Worm (Caenorhabditis elegans) whole organism, late embryonic: Measurements from ENCODE around the gene srh-149.

Source experiments
- C08G9.2 ChIP-seq: sonication (generic microtip); optimal IDR thresholded peaks from 2 replicates; lab custom pipeline; 2016; ENCODE audit warnings: mild to moderate bottlenecking, missing genetic modification characterization, moderate library complexity, missing compliant biosample characterization
- C38D4.7 ChIP-seq: fragments of 200-800 bp; sonication (Bioruptor generic); optimal IDR thresholded peaks from 2 replicates; lab custom pipeline; 2018; ENCODE audit warnings: mild to moderate bottlenecking, missing genetic modification characterization, moderate library complexity, missing compliant biosample characterization
- F13H6.1 ChIP-seq: sonication (generic microtip); optimal IDR thresholded peaks from 2 replicates; lab custom pipeline; 2016; ENCODE audit warnings: missing genetic modification characterization, missing compliant biosample characterization
- K09A11.1 ChIP-seq: sonication (generic microtip); optimal IDR thresholded peaks from 2 replicates; lab custom pipeline; 2017; ENCODE audit warnings: antibody characterized with exemption, mild to moderate bottlenecking, missing genetic modification characterization, missing compliant biosample characterization; ENCODE audit not compliant: insufficient read depth
- ahr-1 ChIP-seq: sonication (generic microtip); optimal IDR thresholded peaks from 2 replicates; lab custom pipeline; 2016; ENCODE audit warnings: missing genetic modification characterization, missing compliant biosample characterization
- ceh-19 ChIP-seq: fragments of 200-800 bp; sonication (Bioruptor generic); optimal IDR thresholded peaks from 2 replicates; lab custom pipeline; 2018; ENCODE audit warnings: mild to moderate bottlenecking, missing genetic modification characterization, missing compliant biosample characterization
- ceh-24 ChIP-seq: sonication (generic microtip); optimal IDR thresholded peaks from 2 replicates; lab custom pipeline; 2016; ENCODE audit warnings: mild to moderate bottlenecking, missing genetic modification characterization, missing compliant biosample characterization
- ceh-34 ChIP-seq: sonication (generic microtip); optimal IDR thresholded peaks from 2 replicates; lab custom pipeline; 2016; ENCODE audit warnings: mild to moderate bottlenecking, missing genetic modification characterization, missing compliant biosample characterization
- ceh-6 ChIP-seq: fragments of 200-800 bp; sonication (Bioruptor generic); optimal IDR thresholded peaks from 2 replicates; lab custom pipeline; 2018; ENCODE audit warnings: mild to moderate bottlenecking, missing genetic modification characterization, missing compliant biosample characterization
- che-1 ChIP-seq: sonication (generic microtip); optimal IDR thresholded peaks from 2 replicates; lab custom pipeline; 2016; ENCODE audit warnings: mild to moderate bottlenecking, missing genetic modification characterization, missing compliant biosample characterization
- dve-1 ChIP-seq: sonication (generic microtip); optimal IDR thresholded peaks from 2 replicates; lab custom pipeline; 2017; ENCODE audit warnings: antibody characterized with exemption, mild to moderate bottlenecking, missing genetic modification characterization, missing compliant biosample characterization
- elt-2 ChIP-seq: sonication (generic microtip); optimal IDR thresholded peaks from 2 replicates; lab custom pipeline; 2016; ENCODE audit warnings: missing genetic modification reagents, missing genetic modification characterization, missing compliant biosample characterization
- fkh-10 ChIP-seq: fragments of 150-350 bp; optimal IDR thresholded peaks from 2 replicates; lab custom pipeline; 2014; ENCODE audit warnings: missing biosample characterization, missing genetic modification reagents, missing genetic modification characterization
- gmeb-2 ChIP-seq: sonication (generic microtip); optimal IDR thresholded peaks from 2 replicates; lab custom pipeline; 2016; ENCODE audit warnings: missing genetic modification characterization, inconsistent platforms, missing compliant biosample characterization
- hlh-13 ChIP-seq: fragments of 200-800 bp; sonication (Bioruptor generic); optimal IDR thresholded peaks from 2 replicates; lab custom pipeline; 2018; ENCODE audit warnings: mild to moderate bottlenecking, missing genetic modification characterization, missing compliant biosample characterization
- hlh-30 ChIP-seq: sonication (generic microtip); optimal IDR thresholded peaks from 2 replicates; lab custom pipeline; 2017; ENCODE audit warnings: antibody characterized with exemption, missing genetic modification characterization, missing compliant biosample characterization; ENCODE audit not compliant: insufficient read depth
- hlh-6 ChIP-seq: sonication (generic microtip); optimal IDR thresholded peaks from 2 replicates; lab custom pipeline; 2016; ENCODE audit warnings: missing genotype, missing genetic modification characterization, missing compliant biosample characterization
- hlh-8 ChIP-seq: sonication (generic microtip); optimal IDR thresholded peaks from 2 replicates; lab custom pipeline; 2016; ENCODE audit warnings: missing genotype, missing genetic modification characterization, missing compliant biosample characterization
- odd-2 ChIP-seq: sonication (generic microtip); optimal IDR thresholded peaks from 2 replicates; lab custom pipeline; 2017; ENCODE audit warnings: antibody characterized with exemption, mild to moderate bottlenecking, missing genetic modification characterization, missing compliant biosample characterization
- pag-3 ChIP-seq: sonication (generic microtip); optimal IDR thresholded peaks from 2 replicates; lab custom pipeline; 2016; ENCODE audit warnings: missing compliant biosample characterization, missing genetic modification characterization, borderline replicate concordance
- pat-9 ChIP-seq: fragments of 200-800 bp; sonication (Bioruptor generic); optimal IDR thresholded peaks from 2 replicates; lab custom pipeline; 2018; ENCODE audit warnings: mild to moderate bottlenecking, missing genetic modification characterization, moderate library complexity, missing compliant biosample characterization
- pax-1 ChIP-seq: fragments of 150-350 bp; optimal IDR thresholded peaks from 2 replicates; lab custom pipeline; 2014; ENCODE audit warnings: missing biosample characterization, missing genetic modification characterization
- sdc-2 ChIP-seq: sonication (generic microtip); optimal IDR thresholded peaks from 2 replicates; lab custom pipeline; 2016; ENCODE audit warnings: missing genotype, missing genetic modification characterization, missing compliant biosample characterization
- sox-2 ChIP-seq: fragments of 200-800 bp; sonication (Bioruptor generic); IDR thresholded peaks from 2 replicates; pipeline ENCODE4 v1.3.6; 2022; ENCODE audit warnings: missing genetic modification reagents, missing genetic modification characterization, missing compliant biosample characterization
- sox-4 ChIP-seq: sonication (generic microtip); optimal IDR thresholded peaks from 2 replicates; lab custom pipeline; 2017; ENCODE audit warnings: mild to moderate bottlenecking, missing genetic modification characterization, inconsistent platforms, missing compliant biosample characterization
- syd-9 ChIP-seq: sonication (generic microtip); optimal IDR thresholded peaks from 2 replicates; lab custom pipeline; 2016; ENCODE audit warnings: mild to moderate bottlenecking, missing genetic modification characterization, moderate library complexity, missing compliant biosample characterization
- tbx-7 ChIP-seq: sonication (generic microtip); optimal IDR thresholded peaks from 2 replicates; lab custom pipeline; 2016; ENCODE audit warnings: missing genotype, missing genetic modification characterization, missing compliant biosample characterization
- ttx-3 ChIP-seq: sonication (generic microtip); optimal IDR thresholded peaks from 2 replicates; lab custom pipeline; 2016; ENCODE audit warnings: missing genetic modification reagents, missing genetic modification characterization, missing compliant biosample characterization
- unc-3 ChIP-seq, 2 experiments: fragments of 200-800 bp in 1 of 2; sonication (Bioruptor generic) in 1 of 2; sonication (generic microtip) in 1 of 2; conservative IDR thresholded peaks in 1 of 2; optimal IDR thresholded peaks in 1 of 2; 2 replicates each; pipeline versions ENCODE4 v1.3.6 to Lab custom; 2016 to 2022; ENCODE audit warnings: missing compliant biosample characterization in 2 of 2, missing genetic modification characterization in 2 of 2, missing genetic modification reagents in 1 of 2
- unc-42 ChIP-seq: sonication (generic microtip); optimal IDR thresholded peaks from 2 replicates; lab custom pipeline; 2016; ENCODE audit warnings: missing genotype, missing genetic modification characterization, missing compliant biosample characterization
- unc-55 ChIP-seq: sonication (generic microtip); optimal IDR thresholded peaks from 2 replicates; lab custom pipeline; 2017; ENCODE audit warnings: missing biosample characterization, missing genetic modification reagents, missing genetic modification characterization
- unc-86 ChIP-seq: sonication (generic microtip); optimal IDR thresholded peaks from 2 replicates; lab custom pipeline; 2016; ENCODE audit warnings: missing genetic modification characterization, missing compliant biosample characterization

The srh-149 gene

ce11 chrV:15884698-15885097 lies 43.7 kb upstream of the srh-149 start, which contains the start of gene oac-42:
Gene oac-42, minus strand, starts transcription at chrV:15884798.
- TF ChIP-seq pag-3 (tag; lab: Kevin White, UChicago) (no peak), sdc-2 (tag; lab: Kevin White, UChicago) (no peak), unc-86 (tag; lab: Kevin White, UChicago) (no peak), dve-1 (tag; lab: Kevin White, UChicago) (no peak), hlh-13 (GFP tag; lab: Kevin White, UChicago) (no peak), ceh-19 (no peak), C08G9.2 (tag; lab: Kevin White, UChicago) (no peak), fkh-10 (GFP tag; lab: Kevin White, UChicago) (no peak), unc-55 (GFP tag; lab: Kevin White, UChicago) (no peak), hlh-6 (tag; lab: Kevin White, UChicago) (no peak), ceh-34 (no peak), hlh-8 (no peak), K09A11.1 (tag; lab: Kevin White, UChicago) (no peak), gmeb-2 (tag; lab: Kevin White, UChicago) (no peak), ahr-1 (tag; lab: Kevin White, UChicago) (no peak), sox-2 (GFP tag; lab: Robert Waterston, UW) (no peak), pat-9 (no peak)

ce11 chrV:15880705-15881104 lies 39.7 kb upstream of the srh-149 start:
- no peak for TF ChIP-seq hlh-6 (tag; lab: Kevin White, UChicago)
- peak; percentile 32 for TF ChIP-seq elt-2 (tag; lab: Kevin White, UChicago)

- TF ChIP-seq ahr-1 (tag; lab: Kevin White, UChicago) (no peak), hlh-30 (tag; lab: Kevin White, UChicago) (no peak), ceh-24 (tag; lab: Kevin White, UChicago) (no peak), pax-1 (tag; lab: Kevin White, UChicago) (no peak), hlh-6 (tag; lab: Kevin White, UChicago) (no peak), gmeb-2 (tag; lab: Kevin White, UChicago) (no peak), unc-42 (tag; lab: Kevin White, UChicago) (no peak), C38D4.7 (GFP tag; lab: Kevin White, UChicago) (no peak), ttx-3 (no peak), F13H6.1 (tag; lab: Kevin White, UChicago) (no peak)
These were observed 39.0 kb upstream of the srh-149 start for ce11 chrV:15880033-15880432.

ce11 chrV:15879508-15879907 lies 38.5 kb upstream of the srh-149 start, which contains the start of gene nhr-84:
Gene nhr-84, minus strand, starts transcription at chrV:15879608.
- TF ChIP-seq K09A11.1 (tag; lab: Kevin White, UChicago) (no peak), syd-9 (tag; lab: Kevin White, UChicago) (no peak), ceh-19 (no peak), odd-2 (no peak), gmeb-2 (tag; lab: Kevin White, UChicago) (no peak), sox-4 (tag; lab: Kevin White, UChicago) (no peak), che-1 (tag; lab: Kevin White, UChicago) (no peak), ttx-3 (no peak), unc-3 (GFP tag; conservative IDR thresholded peaks at IDR 0.05; lab: Robert Waterston, UW) (no peak), unc-3 (tag; optimal IDR thresholded peaks at IDR 0.05; lab: Kevin White, UChicago) (no peak)

- TF ChIP-seq sox-2 (GFP tag; lab: Robert Waterston, UW) (no peak), ceh-6 (no peak), odd-2 (no peak), tbx-7 (tag; lab: Kevin White, UChicago) (no peak)
- TF ChIP-seq, all 69 proteins: peak for 0
These were observed 35.3 kb upstream of the srh-149 start, which contains the start of gene nhr-102 for ce11 chrV:15876308-15876707. Gene nhr-102, minus strand, starts transcription at chrV:15876408.
